Fruit fly (Drosophila melanogaster): Measurements from ENCODE around the gene CG31436.
A peak's percentile ranks its signal among the peaks of the same experiment; 100 is the strongest.

DNA sequence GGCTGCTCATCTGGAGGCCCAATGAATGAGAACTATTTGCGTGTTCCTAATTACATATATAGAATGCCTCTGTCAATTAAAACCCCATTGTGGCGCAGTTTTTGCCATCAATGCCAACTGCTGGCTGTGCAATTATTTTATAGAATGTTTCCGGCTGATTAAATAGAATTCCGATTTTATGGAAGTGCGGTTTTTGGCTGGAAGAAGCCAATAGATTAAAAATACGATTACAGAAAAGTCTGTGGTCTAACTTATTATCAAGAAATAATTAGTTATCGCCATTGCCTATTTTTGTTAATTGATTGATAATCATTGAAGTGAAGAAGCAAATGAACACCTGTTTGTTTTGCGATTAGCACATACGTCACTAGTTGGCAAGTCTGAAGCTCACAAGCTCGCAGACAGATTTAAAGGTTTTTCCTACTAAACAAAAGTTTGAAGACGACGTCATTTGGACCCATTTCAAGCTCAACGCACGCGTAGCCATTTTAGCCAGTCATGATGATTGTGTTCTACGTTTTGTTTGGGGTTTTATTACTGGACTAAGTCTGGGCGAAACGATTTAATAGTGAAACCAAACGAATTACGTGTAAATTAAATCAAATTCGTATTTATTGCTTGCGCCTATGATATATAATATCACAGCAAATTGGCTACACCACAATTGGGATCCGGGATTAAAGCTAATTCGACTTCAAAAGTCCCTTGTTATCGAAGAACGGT lies 2.0 kb downstream of the CG31436 start:
- TF ChIP-seq toe (GFP tag; optimal IDR thresholded peaks at IDR 0.05) (no peak), cic (GFP tag; optimal IDR thresholded peaks at IDR 0.05) (peak; percentile 73), kay (GFP tag; ENCODE audit: borderline replicate concordance) (peak; percentile 95), tj (GFP tag; optimal IDR thresholded peaks at IDR 0.05) (peak; percentile 28), CG5204 (GFP tag; optimal IDR thresholded peaks at IDR 0.05) (no peak), ovo (GFP tag; optimal IDR thresholded peaks at IDR 0.05) (no peak), CG7045 (GFP tag; optimal IDR thresholded peaks at IDR 0.05) (no peak), CG12768 (GFP tag; optimal IDR thresholded peaks at IDR 0.05) (peak; percentile 23), CG33017 (tag; optimal IDR thresholded peaks at IDR 0.05) (no peak), CG7101 (tag; optimal IDR thresholded peaks at IDR 0.05) (no peak)

Data from whole organism, adult.